Fruit fly (Drosophila melanogaster) whole organism, wandering third instar larva: ENCODE measurements around the gene dnk.

Source experiments
- Abd-B ChIP-seq: fragments of >200 bp; optimal IDR thresholded peaks from 2 replicates; lab custom pipeline; 2017; ENCODE audit warnings: missing biosample characterization, missing genetic modification characterization
- CG32264 ChIP-seq: fragments of 200-800 bp; sonication (Bioruptor generic); optimal IDR thresholded peaks from 2 replicates; lab custom pipeline; 2016; ENCODE audit warnings: missing biosample characterization, missing genetic modification characterization
- CG9705 ChIP-seq: fragments of 200-800 bp; sonication (Bioruptor generic); optimal IDR thresholded peaks from 2 replicates; lab custom pipeline; 2018; ENCODE audit warnings: missing biosample characterization, mild to moderate bottlenecking, missing genetic modification characterization
- CrebA ChIP-seq: fragments of 200-800 bp; sonication (Bioruptor generic); optimal IDR thresholded peaks from 2 replicates; lab custom pipeline; 2016; ENCODE audit warnings: missing biosample characterization, mild to moderate bottlenecking, missing genetic modification characterization, borderline replicate concordance
- Dfd ChIP-seq: fragments of >200 bp; optimal IDR thresholded peaks from 2 replicates; lab custom pipeline; 2017; ENCODE audit warnings: missing biosample characterization, missing genetic modification characterization
- Dif ChIP-seq: fragments of 200-275, 200-300 bp; sonication (Bioruptor generic); optimal IDR thresholded peaks from 2 replicates; lab custom pipeline; 2018; ENCODE audit warnings: missing biosample characterization, missing genetic modification characterization; ENCODE audit not compliant: partially characterized antibody
- GATAd ChIP-seq: sonication (Bioruptor generic); optimal IDR thresholded peaks from 2 replicates; lab custom pipeline; 2016; ENCODE audit warnings: missing biosample characterization, missing genetic modification characterization
- HLH106 ChIP-seq: fragments of 200-800 bp; optimal IDR thresholded peaks from 3 replicates; lab custom pipeline; 2019; ENCODE audit warnings: missing biosample characterization, mild to moderate bottlenecking, missing genetic modification characterization, moderate library complexity
- Hnf4 ChIP-seq: fragments of 200-800 bp; sonication (Bioruptor generic); optimal IDR thresholded peaks from 2 replicates; lab custom pipeline; 2016; ENCODE audit warnings: missing biosample characterization, mild to moderate bottlenecking, missing genetic modification characterization
- Hr78 ChIP-seq: fragments of >200 bp; optimal IDR thresholded peaks from 2 replicates; lab custom pipeline; 2017; ENCODE audit warnings: missing biosample characterization, missing genetic modification characterization
- Hr83 ChIP-seq: fragments of 200-300 bp; sonication (Bioruptor generic); optimal IDR thresholded peaks from 2 replicates; lab custom pipeline; 2016; ENCODE audit warnings: missing biosample characterization, mild to moderate bottlenecking, missing genetic modification characterization, moderate library complexity; ENCODE audit not compliant: poor library complexity, severe bottlenecking
- Jra ChIP-seq: sonication (Bioruptor generic); optimal IDR thresholded peaks from 2 replicates; lab custom pipeline; 2016; ENCODE audit warnings: missing biosample characterization, missing genetic modification characterization
- Mio ChIP-seq: sonication (Bioruptor generic); optimal IDR thresholded peaks from 2 replicates; lab custom pipeline; 2016; ENCODE audit warnings: missing biosample characterization, missing genetic modification characterization
- Myc ChIP-seq: fragments of >200 bp; optimal IDR thresholded peaks from 2 replicates; lab custom pipeline; 2017
- N ChIP-seq: fragments of >200 bp; optimal IDR thresholded peaks from 2 replicates; lab custom pipeline; 2018; ENCODE audit warnings: missing biosample characterization, missing external identifiers, missing genetic modification characterization
- OdsH ChIP-seq: fragments of 200-800 bp; sonication (Bioruptor generic); optimal IDR thresholded peaks from 2 replicates; lab custom pipeline; 2016; ENCODE audit warnings: missing biosample characterization, mild to moderate bottlenecking, missing genetic modification characterization
- Rel ChIP-seq, 2 experiments: fragments of 200-800 bp; sonication (Bioruptor generic) in 1 of 2; optimal IDR thresholded peaks; 2 replicates in 1 of 2; 3 replicates in 1 of 2; lab custom pipeline; 2016 to 2019; ENCODE audit warnings: mild to moderate bottlenecking in 2 of 2, missing biosample characterization in 2 of 2, missing genetic modification characterization in 2 of 2, moderate library complexity in 1 of 2
- Sp1 ChIP-seq: fragments of 200-800 bp; sonication (Bioruptor generic); optimal IDR thresholded peaks from 3 replicates; lab custom pipeline; 2019; ENCODE audit warnings: missing biosample characterization, mild to moderate bottlenecking, missing genetic modification characterization, moderate library complexity
- Vsx2 ChIP-seq: fragments of 200-300, 225-300 bp; sonication (Bioruptor generic); optimal IDR thresholded peaks from 2 replicates; lab custom pipeline; 2018; ENCODE audit warnings: missing biosample characterization, missing genetic modification characterization; ENCODE audit not compliant: partially characterized antibody
- br ChIP-seq: fragments of 200-800 bp; sonication (Bioruptor generic); optimal IDR thresholded peaks from 2 replicates; lab custom pipeline; 2016; ENCODE audit warnings: missing biosample characterization, missing genetic modification characterization
- brk ChIP-seq: fragments of 200-800 bp; sonication (Bioruptor generic); optimal IDR thresholded peaks from 2 replicates; lab custom pipeline; 2016; ENCODE audit warnings: missing biosample characterization, mild to moderate bottlenecking, missing genetic modification characterization
- dl ChIP-seq, 2 experiments: fragments of 175-275, 200-275 bp in 1 of 2; fragments of 200-275 bp in 1 of 2; sonication (Bioruptor generic); optimal IDR thresholded peaks; lab custom pipeline; 2018; ENCODE audit warnings: mild to moderate bottlenecking in 2 of 2, missing biosample characterization in 2 of 2, missing genetic modification characterization in 2 of 2, moderate library complexity in 2 of 2; ENCODE audit not compliant: partially characterized antibody in 2 of 2, insufficient read depth in 1 of 2
- dmrt93B ChIP-seq: fragments of 200-800 bp; sonication (Bioruptor generic); optimal IDR thresholded peaks from 2 replicates; lab custom pipeline; 2018; ENCODE audit warnings: missing biosample characterization, mild to moderate bottlenecking, missing genetic modification characterization
- dsf ChIP-seq: sonication (Bioruptor generic); optimal IDR thresholded peaks from 2 replicates; lab custom pipeline; 2016; ENCODE audit warnings: missing biosample characterization, missing genetic modification characterization, borderline replicate concordance
- ey ChIP-seq: fragments of 200-800 bp; sonication (Bioruptor generic); optimal IDR thresholded peaks from 2 replicates; lab custom pipeline; 2016; ENCODE audit warnings: missing biosample characterization, missing genetic modification characterization
- foxo ChIP-seq, 2 experiments: fragments of 200-800 bp; sonication (Bioruptor generic); optimal IDR thresholded peaks; 2 replicates in 1 of 2; 3 replicates in 1 of 2; lab custom pipeline; 2016 to 2017; ENCODE audit warnings: missing biosample characterization in 2 of 2, missing genetic modification characterization in 2 of 2
- fru ChIP-seq: fragments of 200-800 bp; sonication (Bioruptor generic); optimal IDR thresholded peaks from 3 replicates; lab custom pipeline; 2016; ENCODE audit warnings: missing biosample characterization, mild to moderate bottlenecking, missing genetic modification characterization
- h ChIP-seq: fragments of 200-800 bp; sonication (Bioruptor generic); optimal IDR thresholded peaks from 3 replicates; lab custom pipeline; 2016; ENCODE audit warnings: missing biosample characterization, mild to moderate bottlenecking, missing genetic modification characterization
- jim ChIP-seq: fragments of 175-275, 200-325 bp; sonication (Bioruptor generic); optimal IDR thresholded peaks from 2 replicates; lab custom pipeline; 2016; ENCODE audit warnings: missing biosample characterization, mild to moderate bottlenecking, missing genetic modification characterization
- lola ChIP-seq: fragments of >200 bp; optimal IDR thresholded peaks from 2 replicates; lab custom pipeline; 2017; ENCODE audit warnings: missing biosample characterization, missing genetic modification characterization
- pan ChIP-seq: fragments of >200 bp; optimal IDR thresholded peaks from 2 replicates; lab custom pipeline; 2017
- psq ChIP-seq: fragments of 200-800 bp; sonication (Bioruptor generic); optimal IDR thresholded peaks from 3 replicates; lab custom pipeline; 2017; ENCODE audit warnings: missing biosample characterization, mild to moderate bottlenecking, missing genetic modification characterization, moderate library complexity
- rgr ChIP-seq: fragments of 200-800 bp; sonication (Bioruptor generic); optimal IDR thresholded peaks from 3 replicates; lab custom pipeline; 2016; ENCODE audit warnings: missing biosample characterization, mild to moderate bottlenecking, missing genetic modification characterization
- sage ChIP-seq: fragments of 200-800 bp; sonication (Bioruptor generic); optimal IDR thresholded peaks from 2 replicates; lab custom pipeline; 2016; ENCODE audit warnings: missing biosample characterization, mild to moderate bottlenecking, missing genetic modification characterization
- sv ChIP-seq: fragments of 200-800 bp; sonication (Bioruptor generic); optimal IDR thresholded peaks from 3 replicates; lab custom pipeline; 2016; ENCODE audit warnings: missing biosample characterization, missing genetic modification characterization
- tai ChIP-seq: sonication (Bioruptor generic); optimal IDR thresholded peaks from 2 replicates; lab custom pipeline; 2016; ENCODE audit warnings: missing biosample characterization, missing genetic modification characterization
- usp ChIP-seq: fragments of >200 bp; optimal IDR thresholded peaks from 2 replicates; lab custom pipeline; 2017; ENCODE audit warnings: missing biosample characterization, missing genetic modification characterization
- woc ChIP-seq: sonication (Bioruptor generic); optimal IDR thresholded peaks from 2 replicates; lab custom pipeline; 2016; ENCODE audit warnings: missing biosample characterization, mild to moderate bottlenecking, missing genetic modification characterization

dnk gene

dm6 chr3R:18991721-18992120 is 10.9 kb downstream of the dnk start:
- TF ChIP-seq HLH106, result no peak

- no peak for TF ChIP-seq Abd-B (GFP tag; lab: Kevin White, UChicago)
- TF ChIP-seq Hr83 (GFP tag; lab: Kevin White, UChicago), result no peak
- no peak for TF ChIP-seq CrebA (GFP tag; lab: Kevin White, UChicago)
- no peak for TF ChIP-seq HLH106
- no peak for TF ChIP-seq foxo (GFP tag; optimal IDR thresholded peaks at IDR 0.05; lab: Kevin White, UChicago)
- no peak for TF ChIP-seq GATAd (GFP tag; lab: Kevin White, UChicago)
- no peak for TF ChIP-seq Vsx2 (GFP tag; lab: Kevin White, UChicago)
- no peak for TF ChIP-seq usp (GFP tag; lab: Kevin White, UChicago)
- TF ChIP-seq fru (GFP tag; lab: Kevin White, UChicago), result no peak
- no peak for TF ChIP-seq Sp1
- TF ChIP-seq lola (GFP tag; lab: Kevin White, UChicago), result no peak
- no peak for TF ChIP-seq sv
- no peak for TF ChIP-seq sage (GFP tag; lab: Kevin White, UChicago)
- TF ChIP-seq dsf, result no peak
- no peak for TF ChIP-seq h
- TF ChIP-seq, all 38 proteins: peak for 0
These were observed 12.4 kb downstream of the dnk start for dm6 chr3R:18993159-18993558.

- TF ChIP-seq HLH106 (peak; percentile 80), Abd-B (GFP tag; lab: Kevin White, UChicago) (no peak), dl (GFP tag; optimal IDR thresholded peaks at IDR 0.05; lab: Kevin White, UChicago; ENCODE audit: insufficient read depth in 1 of 2, partially characterized antibody in 2 of 2) (no peak), Sp1 (peak; percentile 80), CG32264 (GFP tag; lab: Kevin White, UChicago) (peak; percentile 54), woc (GFP tag; lab: Kevin White, UChicago) (peak; percentile 62), Jra (GFP tag; lab: Kevin White, UChicago) (peak; percentile 50), fru (GFP tag; lab: Kevin White, UChicago) (peak; percentile 84), OdsH (peak; percentile 81), GATAd (GFP tag; lab: Kevin White, UChicago) (no peak), Rel (GFP tag; optimal IDR thresholded peaks at IDR 0.05; lab: Kevin White, UChicago) (peak; percentile 12), Rel (tag; optimal IDR thresholded peaks at IDR 0.05; lab: Kevin White, UChicago) (peak; percentile 73), pan (lab: Kevin White, UChicago) (no peak), psq (GFP tag; lab: Kevin White, UChicago) (peak; percentile 73), Vsx2 (GFP tag; lab: Kevin White, UChicago) (no peak), dmrt93B (GFP tag; lab: Kevin White, UChicago) (peak; percentile 71), tai (peak; percentile 52), br (GFP tag; lab: Kevin White, UChicago) (peak; percentile 82), h (peak; percentile 88), Mio (no peak), Hr78 (no peak), CrebA (GFP tag; lab: Kevin White, UChicago) (no peak), dsf (no peak), foxo (GFP tag; optimal IDR thresholded peaks at IDR 0.05; lab: Kevin White, UChicago) (peak in 1 of 2 experiments; percentile 84), sage (GFP tag; lab: Kevin White, UChicago) (peak; percentile 67), Myc (lab: Kevin White, UChicago) (no peak), lola (GFP tag; lab: Kevin White, UChicago) (no peak), Hnf4 (GFP tag; lab: Kevin White, UChicago) (peak; percentile 76), rgr (GFP tag; lab: Kevin White, UChicago) (peak; percentile 80), Dif (GFP tag; lab: Kevin White, UChicago) (no peak), jim (GFP tag; lab: Kevin White, UChicago) (no peak), Hr83 (GFP tag; lab: Kevin White, UChicago) (no peak), brk (peak; percentile 72), sv (peak; percentile 51), ey (GFP tag; lab: Kevin White, UChicago) (peak; percentile 81), CG9705 (GFP tag; lab: Kevin White, UChicago) (no peak), usp (GFP tag; lab: Kevin White, UChicago) (no peak), N (GFP tag; lab: Kevin White, UChicago) (no peak), Dfd (GFP tag; lab: Kevin White, UChicago) (no peak)
- TF ChIP-seq, all 38 proteins: peak for 20
These were observed 14.9 kb downstream of the dnk start for dm6 chr3R:18995556-18996272.
